Fruit fly (Drosophila melanogaster): ENCODE data around the gene fd96Cb.
"Not testable (repeated sequence)": the region's sequence is repeated elsewhere in the genome, so short reads cannot be mapped to it uniquely, and the experiment has no call there.

fd96Cb gene

DNA sequence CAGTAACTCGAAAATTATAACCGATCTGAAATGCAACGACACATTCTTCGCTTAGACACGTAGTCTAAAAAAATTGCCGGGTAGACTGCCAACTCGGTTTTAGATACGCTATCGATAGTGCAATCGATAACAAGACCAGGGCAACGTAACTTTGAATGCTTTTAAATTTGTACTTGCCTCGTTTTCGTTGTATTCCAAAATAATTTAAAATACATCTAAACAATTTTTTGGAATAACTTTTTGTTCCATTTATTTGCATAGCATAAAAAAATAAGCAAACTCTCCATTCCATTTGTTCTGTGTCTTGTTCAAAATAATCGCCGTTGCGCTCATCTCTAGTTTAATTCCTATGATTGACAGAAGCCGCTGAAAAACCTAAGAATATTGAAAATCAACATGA is 25.2 kb upstream of the fd96Cb start, which contains the start of the genes Stt3B and CG11839:
Gene Stt3B, minus strand, starts transcription at position 69 of the 400 bp plus-strand sequence.
Gene CG11839, plus strand, starts transcription at position 359 of the 400 bp plus-strand sequence.
- TF ChIP-seq CG8478 (optimal IDR thresholded peaks at IDR 0.05) (no peak), CTCF (optimal IDR thresholded peaks at IDR 0.05) (no peak)

DNA sequence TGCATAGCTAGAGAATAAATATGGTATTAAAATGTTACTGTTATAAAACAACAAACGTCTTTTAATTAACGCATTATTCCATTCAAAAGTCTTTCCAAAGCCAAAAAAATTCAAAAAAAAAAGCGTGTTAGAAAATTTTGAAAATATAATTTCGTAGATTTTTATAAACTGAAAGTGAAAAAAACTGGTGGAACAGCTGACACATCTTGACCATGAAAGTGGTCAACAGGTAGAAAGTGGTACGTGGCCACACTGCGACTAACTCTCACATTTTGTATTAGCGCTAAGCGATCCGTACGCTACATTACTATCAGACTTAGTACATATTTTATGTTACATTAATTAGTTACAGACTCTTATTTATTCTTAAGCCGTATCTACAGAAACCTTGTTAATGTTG is 23.9 kb upstream of the fd96Cb start, which contains the start of gene CG11836:
Gene CG11836, plus strand, starts transcription at position 256 of the 400 bp plus-strand sequence.
- TF ChIP-seq CG8478 (optimal IDR thresholded peaks at IDR 0.05) (no peak), CTCF (optimal IDR thresholded peaks at IDR 0.05) (no peak)

DNA sequence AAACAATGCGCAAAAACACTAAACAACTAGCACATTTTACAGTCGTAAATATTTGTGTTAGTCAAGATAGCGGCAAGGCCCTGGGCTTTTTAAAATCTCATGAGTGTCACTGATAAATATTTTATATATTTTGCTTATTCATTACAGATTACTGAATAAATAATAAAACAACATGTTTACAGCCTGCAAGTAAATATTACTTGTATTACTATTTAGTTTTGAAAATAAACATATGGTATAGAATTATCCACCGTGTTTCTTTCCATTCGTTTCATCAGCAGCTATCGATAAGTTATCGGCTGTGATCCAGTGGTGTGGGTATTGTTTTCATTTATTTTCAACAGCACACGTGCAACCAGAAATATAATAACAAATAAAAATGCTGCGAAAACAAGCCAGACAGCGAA is 20.3 kb upstream of the fd96Cb start, which contains the start of the genes shams and CG11920:
Gene shams, minus strand, starts transcription at position 50 of the 407 bp plus-strand sequence.
Gene CG11920, plus strand, starts transcription at position 320 of the 407 bp plus-strand sequence.
- TF ChIP-seq CG8478 (optimal IDR thresholded peaks at IDR 0.05): no peak
- TF ChIP-seq CTCF (optimal IDR thresholded peaks at IDR 0.05): no peak

DNA sequence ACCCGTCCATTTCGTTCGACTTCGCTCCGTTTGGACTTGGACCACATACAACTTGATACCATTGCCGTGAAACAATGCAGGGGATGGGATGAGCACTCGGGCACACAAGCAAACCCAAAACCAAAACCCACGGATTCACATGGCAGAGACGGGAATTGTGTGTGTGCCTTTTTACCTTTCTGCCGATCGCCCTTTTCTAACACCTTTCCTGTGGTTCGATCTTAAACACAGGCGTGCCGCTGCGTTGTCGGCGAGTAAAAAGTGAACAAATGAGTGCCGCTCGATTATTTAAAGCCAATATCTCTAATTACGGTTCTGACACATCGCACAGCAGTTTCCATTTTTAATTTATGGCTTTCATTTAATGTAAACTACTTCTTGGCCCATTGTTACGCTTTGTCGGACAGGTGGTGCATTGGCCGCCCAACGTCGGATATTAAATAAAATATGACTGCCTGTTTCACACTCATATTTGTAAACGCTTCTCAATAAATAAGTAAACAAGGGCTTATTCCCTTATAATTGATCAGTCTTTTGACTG is 17.5 kb upstream of the fd96Cb start:
- no peak for TF ChIP-seq CG8478 (optimal IDR thresholded peaks at IDR 0.05)
- TF ChIP-seq CTCF (optimal IDR thresholded peaks at IDR 0.05): no peak

DNA sequence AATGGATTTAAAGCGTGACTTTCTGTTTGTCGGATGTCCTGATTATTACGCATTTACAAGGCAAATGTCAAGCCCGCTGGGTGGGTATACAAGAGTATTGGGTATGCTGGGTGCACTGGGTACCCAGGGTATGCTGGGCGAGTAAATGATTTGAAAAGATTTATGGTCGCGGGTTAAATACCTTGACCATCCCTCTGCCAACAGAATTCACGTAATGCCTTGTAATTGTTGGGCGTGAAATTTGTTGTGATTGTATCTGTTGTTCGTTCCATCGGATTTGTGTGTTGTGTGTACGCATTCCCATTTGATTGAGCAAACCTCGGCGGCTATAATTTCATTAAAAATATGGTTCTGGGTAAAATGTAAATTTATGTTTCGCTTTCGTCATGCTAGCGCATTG is 16.1 kb upstream of the fd96Cb start:
- no peak for TF ChIP-seq CG8478 (optimal IDR thresholded peaks at IDR 0.05)
- no peak for TF ChIP-seq CTCF (optimal IDR thresholded peaks at IDR 0.05)

DNA sequence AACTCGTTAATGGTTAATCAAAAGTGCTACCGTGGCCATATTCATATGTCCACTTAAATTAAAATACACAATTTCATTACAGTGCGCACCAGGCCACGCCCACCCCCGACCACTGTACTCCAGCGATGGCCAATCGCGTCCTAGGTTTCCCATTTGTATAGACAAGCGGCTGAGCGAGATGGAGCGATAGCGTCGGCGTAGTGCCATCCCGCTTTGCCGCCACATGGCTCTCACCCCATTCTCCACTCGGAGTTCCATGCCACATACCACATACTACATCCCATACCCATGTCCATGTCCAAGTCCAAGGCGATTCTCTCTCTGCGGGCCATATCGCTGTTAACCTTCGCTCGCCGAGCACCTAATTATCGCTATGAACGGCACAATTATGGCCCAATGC is 14.4 kb upstream of the fd96Cb start:
- TF ChIP-seq CTCF (optimal IDR thresholded peaks at IDR 0.05) (peak in 1 of 2 experiments; percentile 30), CG8478 (optimal IDR thresholded peaks at IDR 0.05) (no peak)

DNA sequence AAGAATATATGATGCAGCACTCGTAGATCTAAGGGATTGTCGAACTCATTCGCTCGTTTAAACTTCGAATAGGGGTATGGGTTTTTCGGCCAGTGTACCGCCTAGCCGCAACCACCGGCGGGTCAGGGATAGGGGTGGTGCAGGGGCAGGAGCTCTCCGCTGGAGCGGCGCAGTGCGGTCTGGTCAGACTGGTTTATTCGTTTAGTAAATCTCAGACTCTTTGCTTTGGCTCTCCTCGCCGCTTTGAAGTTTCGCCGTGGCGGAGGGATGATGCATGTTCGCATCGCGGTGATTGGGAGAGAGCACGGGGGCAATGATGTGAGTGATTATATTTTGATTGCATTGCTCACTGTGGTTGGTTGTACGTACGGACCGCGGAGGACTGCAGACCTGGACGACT is 12.5 kb upstream of the fd96Cb start, which contains the start of gene fd96Ca:
Gene fd96Ca, plus strand, starts transcription at position 337 of the 400 bp plus-strand sequence.
- no peak for TF ChIP-seq CTCF (optimal IDR thresholded peaks at IDR 0.05)
- no peak for TF ChIP-seq CG8478 (optimal IDR thresholded peaks at IDR 0.05)

DNA sequence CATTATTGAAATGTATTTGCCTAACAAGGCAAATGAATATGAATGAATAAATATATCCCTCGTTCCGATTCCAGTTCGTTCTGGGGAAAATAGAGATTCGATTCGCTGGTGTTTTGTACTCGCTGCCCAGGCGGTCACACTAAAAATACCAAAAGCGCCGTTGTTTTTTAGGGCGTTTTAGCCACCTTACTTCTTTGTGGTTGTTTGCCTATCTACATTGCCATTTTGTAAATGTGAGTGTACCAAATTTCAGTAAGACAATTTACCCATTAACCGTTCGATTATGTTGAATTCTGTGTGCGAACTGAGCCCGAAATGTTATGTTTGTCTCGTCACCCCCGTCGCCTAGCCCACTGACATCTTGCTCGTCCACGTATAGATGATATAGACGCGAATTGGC is 2.7 kb downstream of the fd96Cb start, which contains the start of the genes CG33095 and CG33096:
Gene CG33095, plus strand, starts transcription at position 187 of the 400 bp plus-strand sequence.
Gene CG33096, plus strand, starts transcription at position 187 of the 400 bp plus-strand sequence.
- TF ChIP-seq CTCF (optimal IDR thresholded peaks at IDR 0.05) (no peak), CG8478 (optimal IDR thresholded peaks at IDR 0.05) (no peak)

DNA sequence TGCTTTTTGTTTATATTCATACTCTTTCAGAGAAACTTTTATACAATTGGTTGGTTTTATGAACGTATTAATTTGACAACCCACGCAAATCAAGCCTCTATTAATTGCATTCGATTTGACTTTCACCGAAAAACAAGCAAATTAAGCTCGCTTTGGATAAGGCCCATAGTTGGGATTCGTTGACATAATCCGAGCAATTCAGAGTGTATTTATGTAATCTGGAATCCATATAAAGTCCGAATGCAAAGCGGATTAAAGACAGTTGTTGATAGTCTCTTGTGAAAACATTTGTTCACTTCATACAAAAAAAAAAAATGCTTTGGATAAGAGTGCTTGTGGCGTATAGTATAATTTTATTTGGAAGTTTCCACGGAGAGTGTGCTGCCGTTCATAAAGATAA is 7.4 kb downstream of the fd96Cb start, which contains the start of gene CG45095:
Gene CG45095, plus strand, starts transcription at position 301 of the 400 bp plus-strand sequence.
- TF ChIP-seq CTCF (optimal IDR thresholded peaks at IDR 0.05) (no peak), CG8478 (optimal IDR thresholded peaks at IDR 0.05) (no peak)

DNA sequence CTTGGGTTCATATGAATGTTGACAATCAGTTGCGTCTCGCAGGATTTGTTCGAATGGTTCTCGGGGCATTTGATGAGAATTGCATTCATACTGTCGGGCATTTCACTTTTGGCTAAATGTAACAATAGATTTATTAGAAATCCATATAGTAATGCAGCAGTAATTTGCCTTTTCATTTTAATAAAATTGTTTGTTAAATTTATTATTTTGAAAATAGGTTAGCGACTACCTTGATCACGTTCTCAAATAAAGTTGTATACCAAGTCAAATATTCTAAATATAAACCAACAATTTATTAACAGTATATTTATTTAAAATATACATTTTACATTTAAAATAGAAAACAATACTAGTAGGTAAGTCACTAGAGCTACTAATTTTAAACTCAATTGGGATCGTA is 14.1 kb downstream of the fd96Cb start, which contains the start of gene CG34027:
Gene CG34027, minus strand, starts transcription at position 101 of the 400 bp plus-strand sequence.
- no peak for TF ChIP-seq CTCF (optimal IDR thresholded peaks at IDR 0.05)
- TF ChIP-seq CG8478 (optimal IDR thresholded peaks at IDR 0.05): no peak

DNA sequence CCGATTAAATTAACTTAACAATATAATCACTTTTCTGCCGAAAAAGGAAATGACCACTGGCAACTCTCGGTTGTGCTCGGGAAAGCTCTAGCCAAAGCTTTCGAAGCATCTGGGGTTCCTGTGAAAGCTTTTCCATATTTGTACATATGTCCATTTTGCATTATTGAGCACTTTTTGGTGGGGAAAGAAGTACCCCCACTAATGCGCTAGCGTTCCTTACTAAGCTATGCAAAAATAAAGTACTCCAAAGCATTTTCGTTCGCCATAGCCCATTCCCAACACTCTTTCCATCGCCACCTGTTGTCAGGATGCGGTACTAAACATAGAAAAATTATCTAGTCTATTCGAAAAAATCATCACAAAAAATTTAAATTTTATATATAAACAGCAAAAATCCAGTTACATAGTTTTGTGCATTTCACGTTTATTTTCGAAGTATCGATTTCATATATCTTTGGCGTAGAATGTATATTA is 17.7 kb downstream of the fd96Cb start, which contains the start of gene Nepl16:
Gene Nepl16, minus strand, starts transcription at position 51 of the 474 bp plus-strand sequence.
- peak; percentile 38 to 68 for TF ChIP-seq CTCF (optimal IDR thresholded peaks at IDR 0.05)
- TF ChIP-seq CG8478 (optimal IDR thresholded peaks at IDR 0.05): no peak

DNA sequence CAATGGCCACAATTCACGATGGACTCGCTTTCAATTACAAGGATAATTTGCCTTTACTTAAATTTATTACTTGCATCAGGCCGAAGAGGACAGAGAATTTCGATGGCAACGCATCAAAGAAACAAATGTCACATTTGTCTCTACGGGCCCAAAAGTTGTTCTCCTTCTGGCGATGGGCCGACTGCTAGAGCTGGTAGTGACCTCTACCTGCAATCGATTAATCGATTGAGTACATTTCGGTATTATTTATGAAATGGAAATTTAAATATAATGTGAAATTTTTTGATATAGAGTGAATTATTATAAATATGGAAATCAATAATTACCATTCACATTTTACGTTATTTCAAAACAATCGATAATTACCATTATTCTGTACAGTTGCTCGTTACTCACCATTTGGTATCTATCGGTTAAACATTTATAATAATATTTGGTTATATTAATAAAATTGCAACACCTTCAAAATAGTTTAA is 28.0 kb downstream of the fd96Cb start, which contains the start of the genes CG31510 and TTLL5:
Gene CG31510, minus strand, starts transcription at position 185 of the 476 bp plus-strand sequence.
Gene TTLL5, minus strand, starts transcription at position 185 of the 476 bp plus-strand sequence.
- no peak for TF ChIP-seq CTCF (optimal IDR thresholded peaks at IDR 0.05)
- no peak for TF ChIP-seq CG8478 (optimal IDR thresholded peaks at IDR 0.05)

DNA sequence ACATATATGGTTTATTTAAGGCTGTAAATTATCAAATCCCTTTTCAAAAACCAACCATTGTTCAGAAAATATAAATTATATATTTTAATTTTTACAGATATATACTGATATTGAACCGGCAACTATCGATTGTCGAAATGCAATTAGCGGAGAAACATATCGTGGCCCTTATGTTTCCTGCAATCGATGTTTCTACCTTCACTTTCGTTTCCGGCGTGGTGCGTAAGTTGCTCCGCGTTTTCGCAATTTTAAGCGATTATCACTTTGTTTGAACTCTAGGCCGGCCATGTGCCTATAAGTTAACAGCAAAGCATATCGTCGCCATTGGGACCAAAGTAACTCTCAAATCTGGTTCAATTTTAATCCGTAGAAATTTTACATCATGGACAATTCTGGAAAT is 28.4 kb downstream of the fd96Cb start, which contains the start of gene vig2:
Gene vig2, plus strand, starts transcription at position 112 of the 400 bp plus-strand sequence.
- TF ChIP-seq CTCF, CG8478 (optimal IDR thresholded peaks at IDR 0.05): not testable (repeated sequence)

DNA sequence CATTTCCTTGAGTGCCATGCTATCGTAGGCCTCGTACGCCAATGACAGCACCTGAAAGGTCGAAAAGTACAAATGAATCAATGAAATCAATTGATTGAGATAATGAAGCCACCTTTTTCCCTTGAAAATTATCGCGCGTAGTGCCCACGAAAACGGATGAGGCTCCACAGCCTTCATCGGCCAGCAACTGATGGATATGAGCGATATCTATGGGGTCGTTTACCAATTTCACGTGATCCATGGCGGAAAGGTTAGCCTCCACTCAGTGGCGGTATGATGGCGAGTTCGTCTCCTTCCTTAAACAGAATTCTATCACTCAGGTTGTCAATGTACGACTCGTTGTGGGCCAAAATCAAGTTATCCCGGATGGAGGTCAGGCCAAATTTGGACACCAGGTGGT is 32.0 kb downstream of the fd96Cb start:
- TF ChIP-seq CTCF (optimal IDR thresholded peaks at IDR 0.05) (no peak), CG8478 (optimal IDR thresholded peaks at IDR 0.05) (no peak)

DNA sequence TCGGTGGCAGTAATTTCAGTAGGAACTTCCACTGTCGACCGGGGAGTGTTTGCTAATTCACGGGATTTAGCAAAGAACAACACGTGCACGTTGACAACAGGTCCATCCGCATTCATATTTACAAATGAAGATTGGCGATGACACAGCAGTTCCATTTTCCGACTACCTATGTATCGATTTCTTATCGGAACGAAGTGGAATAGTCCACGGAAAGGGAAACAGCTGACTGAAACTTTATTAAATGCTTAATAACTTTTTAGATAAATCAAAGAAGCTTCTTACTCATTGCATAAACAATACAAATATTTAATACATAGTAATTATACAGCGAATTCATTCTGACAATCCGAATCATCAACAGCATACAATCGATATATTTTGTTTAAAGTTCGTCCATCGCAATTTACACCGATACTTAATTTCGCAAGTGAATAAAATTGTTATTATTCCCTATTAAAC is 32.4 kb downstream of the fd96Cb start, which contains the start of the genes Mocs2A, Mocs2B and Clbn:
Gene Mocs2A, minus strand, starts transcription at position 129 of the 459 bp plus-strand sequence.
Gene Mocs2B, minus strand, starts transcription at position 129 of the 459 bp plus-strand sequence.
Gene Clbn, plus strand, starts transcription at position 272 of the 459 bp plus-strand sequence.
- TF ChIP-seq CTCF (optimal IDR thresholded peaks at IDR 0.05) (no peak), CG8478 (optimal IDR thresholded peaks at IDR 0.05) (no peak)
